Fruit fly (Drosophila melanogaster): ENCODE results near the gene CG43219.

- TF ChIP-seq h (optimal IDR thresholded peaks at IDR 0.05) (no peak), insv (optimal IDR thresholded peaks at IDR 0.05) (no peak), Myc (optimal IDR thresholded peaks at IDR 0.05) (no peak)
Observed at dm6 chr3L:21186487-21186886, 33.7 kb upstream of the CG43219 start.
